Fruit fly (Drosophila melanogaster) whole organism, wandering third instar larva: ENCODE measurements around the gene Acp76A.
A peak's percentile ranks its signal among the peaks of the same experiment; 100 is the strongest.

Experiments
- Abd-B ChIP-seq: fragments of >200 bp; optimal IDR thresholded peaks from 2 replicates; lab custom pipeline; 2017; ENCODE audit warnings: missing biosample characterization, missing genetic modification characterization
- CG32264 ChIP-seq: fragments of 200-800 bp; sonication (Bioruptor generic); optimal IDR thresholded peaks from 2 replicates; lab custom pipeline; 2016; ENCODE audit warnings: missing biosample characterization, missing genetic modification characterization
- CG9705 ChIP-seq: fragments of 200-800 bp; sonication (Bioruptor generic); optimal IDR thresholded peaks from 2 replicates; lab custom pipeline; 2018; ENCODE audit warnings: missing biosample characterization, mild to moderate bottlenecking, missing genetic modification characterization
- CrebA ChIP-seq: fragments of 200-800 bp; sonication (Bioruptor generic); optimal IDR thresholded peaks from 2 replicates; lab custom pipeline; 2016; ENCODE audit warnings: missing biosample characterization, mild to moderate bottlenecking, missing genetic modification characterization, borderline replicate concordance
- Dfd ChIP-seq: fragments of >200 bp; optimal IDR thresholded peaks from 2 replicates; lab custom pipeline; 2017; ENCODE audit warnings: missing biosample characterization, missing genetic modification characterization
- Dif ChIP-seq: fragments of 200-275, 200-300 bp; sonication (Bioruptor generic); optimal IDR thresholded peaks from 2 replicates; lab custom pipeline; 2018; ENCODE audit warnings: missing biosample characterization, missing genetic modification characterization; ENCODE audit not compliant: partially characterized antibody
- GATAd ChIP-seq: sonication (Bioruptor generic); optimal IDR thresholded peaks from 2 replicates; lab custom pipeline; 2016; ENCODE audit warnings: missing biosample characterization, missing genetic modification characterization
- HLH106 ChIP-seq: fragments of 200-800 bp; optimal IDR thresholded peaks from 3 replicates; lab custom pipeline; 2019; ENCODE audit warnings: missing biosample characterization, mild to moderate bottlenecking, missing genetic modification characterization, moderate library complexity
- Hnf4 ChIP-seq: fragments of 200-800 bp; sonication (Bioruptor generic); optimal IDR thresholded peaks from 2 replicates; lab custom pipeline; 2016; ENCODE audit warnings: missing biosample characterization, mild to moderate bottlenecking, missing genetic modification characterization
- Hr78 ChIP-seq: fragments of >200 bp; optimal IDR thresholded peaks from 2 replicates; lab custom pipeline; 2017; ENCODE audit warnings: missing biosample characterization, missing genetic modification characterization
- Hr83 ChIP-seq: fragments of 200-300 bp; sonication (Bioruptor generic); optimal IDR thresholded peaks from 2 replicates; lab custom pipeline; 2016; ENCODE audit warnings: missing biosample characterization, mild to moderate bottlenecking, missing genetic modification characterization, moderate library complexity; ENCODE audit not compliant: poor library complexity, severe bottlenecking
- Jra ChIP-seq: sonication (Bioruptor generic); optimal IDR thresholded peaks from 2 replicates; lab custom pipeline; 2016; ENCODE audit warnings: missing biosample characterization, missing genetic modification characterization
- Mio ChIP-seq: sonication (Bioruptor generic); optimal IDR thresholded peaks from 2 replicates; lab custom pipeline; 2016; ENCODE audit warnings: missing biosample characterization, missing genetic modification characterization
- Myc ChIP-seq: fragments of >200 bp; optimal IDR thresholded peaks from 2 replicates; lab custom pipeline; 2017
- N ChIP-seq: fragments of >200 bp; optimal IDR thresholded peaks from 2 replicates; lab custom pipeline; 2018; ENCODE audit warnings: missing biosample characterization, missing external identifiers, missing genetic modification characterization
- OdsH ChIP-seq: fragments of 200-800 bp; sonication (Bioruptor generic); optimal IDR thresholded peaks from 2 replicates; lab custom pipeline; 2016; ENCODE audit warnings: missing biosample characterization, mild to moderate bottlenecking, missing genetic modification characterization
- Rel ChIP-seq, 2 experiments: fragments of 200-800 bp; sonication (Bioruptor generic) in 1 of 2; optimal IDR thresholded peaks; 2 replicates in 1 of 2; 3 replicates in 1 of 2; lab custom pipeline; 2016 to 2019; ENCODE audit warnings: mild to moderate bottlenecking in 2 of 2, missing biosample characterization in 2 of 2, missing genetic modification characterization in 2 of 2, moderate library complexity in 1 of 2
- Sp1 ChIP-seq: fragments of 200-800 bp; sonication (Bioruptor generic); optimal IDR thresholded peaks from 3 replicates; lab custom pipeline; 2019; ENCODE audit warnings: missing biosample characterization, mild to moderate bottlenecking, missing genetic modification characterization, moderate library complexity
- Vsx2 ChIP-seq: fragments of 200-300, 225-300 bp; sonication (Bioruptor generic); optimal IDR thresholded peaks from 2 replicates; lab custom pipeline; 2018; ENCODE audit warnings: missing biosample characterization, missing genetic modification characterization; ENCODE audit not compliant: partially characterized antibody
- br ChIP-seq: fragments of 200-800 bp; sonication (Bioruptor generic); optimal IDR thresholded peaks from 2 replicates; lab custom pipeline; 2016; ENCODE audit warnings: missing biosample characterization, missing genetic modification characterization
- brk ChIP-seq: fragments of 200-800 bp; sonication (Bioruptor generic); optimal IDR thresholded peaks from 2 replicates; lab custom pipeline; 2016; ENCODE audit warnings: missing biosample characterization, mild to moderate bottlenecking, missing genetic modification characterization
- dl ChIP-seq, 2 experiments: fragments of 175-275, 200-275 bp in 1 of 2; fragments of 200-275 bp in 1 of 2; sonication (Bioruptor generic); optimal IDR thresholded peaks; lab custom pipeline; 2018; ENCODE audit warnings: mild to moderate bottlenecking in 2 of 2, missing biosample characterization in 2 of 2, missing genetic modification characterization in 2 of 2, moderate library complexity in 2 of 2; ENCODE audit not compliant: partially characterized antibody in 2 of 2, insufficient read depth in 1 of 2
- dmrt93B ChIP-seq: fragments of 200-800 bp; sonication (Bioruptor generic); optimal IDR thresholded peaks from 2 replicates; lab custom pipeline; 2018; ENCODE audit warnings: missing biosample characterization, mild to moderate bottlenecking, missing genetic modification characterization
- dsf ChIP-seq: sonication (Bioruptor generic); optimal IDR thresholded peaks from 2 replicates; lab custom pipeline; 2016; ENCODE audit warnings: missing biosample characterization, missing genetic modification characterization, borderline replicate concordance
- ey ChIP-seq: fragments of 200-800 bp; sonication (Bioruptor generic); optimal IDR thresholded peaks from 2 replicates; lab custom pipeline; 2016; ENCODE audit warnings: missing biosample characterization, missing genetic modification characterization
- foxo ChIP-seq, 2 experiments: fragments of 200-800 bp; sonication (Bioruptor generic); optimal IDR thresholded peaks; 2 replicates in 1 of 2; 3 replicates in 1 of 2; lab custom pipeline; 2016 to 2017; ENCODE audit warnings: missing biosample characterization in 2 of 2, missing genetic modification characterization in 2 of 2
- fru ChIP-seq: fragments of 200-800 bp; sonication (Bioruptor generic); optimal IDR thresholded peaks from 3 replicates; lab custom pipeline; 2016; ENCODE audit warnings: missing biosample characterization, mild to moderate bottlenecking, missing genetic modification characterization
- h ChIP-seq: fragments of 200-800 bp; sonication (Bioruptor generic); optimal IDR thresholded peaks from 3 replicates; lab custom pipeline; 2016; ENCODE audit warnings: missing biosample characterization, mild to moderate bottlenecking, missing genetic modification characterization
- jim ChIP-seq: fragments of 175-275, 200-325 bp; sonication (Bioruptor generic); optimal IDR thresholded peaks from 2 replicates; lab custom pipeline; 2016; ENCODE audit warnings: missing biosample characterization, mild to moderate bottlenecking, missing genetic modification characterization
- lola ChIP-seq: fragments of >200 bp; optimal IDR thresholded peaks from 2 replicates; lab custom pipeline; 2017; ENCODE audit warnings: missing biosample characterization, missing genetic modification characterization
- pan ChIP-seq: fragments of >200 bp; optimal IDR thresholded peaks from 2 replicates; lab custom pipeline; 2017
- psq ChIP-seq: fragments of 200-800 bp; sonication (Bioruptor generic); optimal IDR thresholded peaks from 3 replicates; lab custom pipeline; 2017; ENCODE audit warnings: missing biosample characterization, mild to moderate bottlenecking, missing genetic modification characterization, moderate library complexity
- rgr ChIP-seq: fragments of 200-800 bp; sonication (Bioruptor generic); optimal IDR thresholded peaks from 3 replicates; lab custom pipeline; 2016; ENCODE audit warnings: missing biosample characterization, mild to moderate bottlenecking, missing genetic modification characterization
- sage ChIP-seq: fragments of 200-800 bp; sonication (Bioruptor generic); optimal IDR thresholded peaks from 2 replicates; lab custom pipeline; 2016; ENCODE audit warnings: missing biosample characterization, mild to moderate bottlenecking, missing genetic modification characterization
- sv ChIP-seq: fragments of 200-800 bp; sonication (Bioruptor generic); optimal IDR thresholded peaks from 3 replicates; lab custom pipeline; 2016; ENCODE audit warnings: missing biosample characterization, missing genetic modification characterization
- tai ChIP-seq: sonication (Bioruptor generic); optimal IDR thresholded peaks from 2 replicates; lab custom pipeline; 2016; ENCODE audit warnings: missing biosample characterization, missing genetic modification characterization
- usp ChIP-seq: fragments of >200 bp; optimal IDR thresholded peaks from 2 replicates; lab custom pipeline; 2017; ENCODE audit warnings: missing biosample characterization, missing genetic modification characterization
- woc ChIP-seq: sonication (Bioruptor generic); optimal IDR thresholded peaks from 2 replicates; lab custom pipeline; 2016; ENCODE audit warnings: missing biosample characterization, mild to moderate bottlenecking, missing genetic modification characterization

The Acp76A gene

dm6 chr3L:19045299-19046025 is 6.4 kb downstream of the Acp76A start, which contains the start of gene nkd:
nkd (minus strand) TSS chr3L:19045449.
- TF ChIP-seq usp (GFP tag; lab: Kevin White, UChicago), result no peak
- TF ChIP-seq br (GFP tag; lab: Kevin White, UChicago), result peak; percentile 57
- peak; percentile 72 for TF ChIP-seq h (GFP tag; lab: Kevin White, UChicago)
- TF ChIP-seq fru (GFP tag; lab: Kevin White, UChicago), result peak; percentile 69
- peak; percentile 57 for TF ChIP-seq Rel (GFP tag; optimal IDR thresholded peaks at IDR 0.05; lab: Kevin White, UChicago)
- no peak for TF ChIP-seq Rel (tag; optimal IDR thresholded peaks at IDR 0.05; lab: Kevin White, UChicago)
- no peak for TF ChIP-seq Hr78
- TF ChIP-seq psq (GFP tag; lab: Kevin White, UChicago), result peak; percentile 82
- peak; percentile 79 for TF ChIP-seq HLH106 (tag; lab: Kevin White, UChicago)
- no peak for TF ChIP-seq Vsx2 (GFP tag; lab: Kevin White, UChicago)
- peak; percentile 32 for TF ChIP-seq Jra (GFP tag; lab: Kevin White, UChicago)
- no peak for TF ChIP-seq Abd-B
- peak; percentile 61 for TF ChIP-seq sv (GFP tag; lab: Kevin White, UChicago)
- peak; percentile 88 for TF ChIP-seq Sp1 (GFP tag; lab: Kevin White, UChicago)
- no peak for TF ChIP-seq N (GFP tag; lab: Kevin White, UChicago)
- TF ChIP-seq OdsH (GFP tag; lab: Kevin White, UChicago), result peak; percentile 77
- TF ChIP-seq rgr, result peak; percentile 88
- TF ChIP-seq Dfd (GFP tag; lab: Kevin White, UChicago), result no peak
- peak; percentile 70 for TF ChIP-seq Hr83
- peak; percentile 29 for TF ChIP-seq Myc (lab: Kevin White, UChicago)
- TF ChIP-seq lola (GFP tag; lab: Kevin White, UChicago), result no peak
- peak; percentile 65 for TF ChIP-seq ey (GFP tag; lab: Kevin White, UChicago)
- peak; percentile 85 for TF ChIP-seq Hnf4 (GFP tag; lab: Kevin White, UChicago)
- no peak for TF ChIP-seq Mio (GFP tag; lab: Kevin White, UChicago)
- peak; percentile 54 for TF ChIP-seq sage (GFP tag; lab: Kevin White, UChicago)
- TF ChIP-seq woc (GFP tag; lab: Kevin White, UChicago), result peak; percentile 67
- peak; percentile 76 for TF ChIP-seq brk
- TF ChIP-seq pan (lab: Kevin White, UChicago), result peak; percentile 68
- TF ChIP-seq GATAd, result no peak
- peak; percentile 67 for TF ChIP-seq tai (GFP tag; lab: Kevin White, UChicago)
- TF ChIP-seq dmrt93B (GFP tag; lab: Kevin White, UChicago), result peak; percentile 16
- peak; percentile 1 for TF ChIP-seq CrebA
- peak; percentile 5 for TF ChIP-seq CG32264 (GFP tag; lab: Kevin White, UChicago)
- TF ChIP-seq CG9705 (GFP tag; lab: Kevin White, UChicago), result peak; percentile 41
- peak; percentile 63 for TF ChIP-seq jim
- peak; percentile 66 to 75 for TF ChIP-seq dl (GFP tag; optimal IDR thresholded peaks at IDR 0.05; lab: Kevin White, UChicago; ENCODE audit: insufficient read depth in 1 of 2, partially characterized antibody in 2 of 2)
- TF ChIP-seq Dif, result peak; percentile 79
- peak in 1 of 2 experiments; percentile 84 for TF ChIP-seq foxo (GFP tag; optimal IDR thresholded peaks at IDR 0.05; lab: Kevin White, UChicago)
- TF ChIP-seq dsf, result peak; percentile 4

dm6 chr3L:19044589-19045298 is 7.1 kb downstream of the Acp76A start:
- TF ChIP-seq CG9705 (GFP tag; lab: Kevin White, UChicago), result peak; percentile 2
- TF ChIP-seq Vsx2 (GFP tag; lab: Kevin White, UChicago), result no peak
